Worm (Caenorhabditis elegans) whole organism, midembryonic: ENCODE results near the gene H40L08.3.

Experiments
- T22C8.4 ChIP-seq: fragments of 200-800 bp; sonication (Bioruptor generic); IDR thresholded peaks from 2 replicates; pipeline ENCODE4 v1.3.6; 2022; ENCODE audit warnings: missing genetic modification characterization, missing compliant biosample characterization
- cog-1 ChIP-seq: sonication (generic microtip); optimal IDR thresholded peaks from 2 replicates; lab custom pipeline; 2016; ENCODE audit warnings: missing genetic modification characterization, missing compliant biosample characterization
- flt-1 ChIP-seq: fragments of 200-800 bp; sonication (Bioruptor generic); IDR thresholded peaks from 2 replicates; pipeline ENCODE4 v1.3.6; 2022; ENCODE audit warnings: missing genetic modification characterization, missing compliant biosample characterization
- klf-2 ChIP-seq: fragments of 200-800 bp; sonication (Bioruptor generic); conservative IDR thresholded peaks from 2 replicates; pipeline ENCODE4 v1.3.6; 2022; ENCODE audit warnings: missing genetic modification reagents, missing genetic modification characterization, missing compliant biosample characterization
- med-1 ChIP-seq: sonication (generic microtip); optimal IDR thresholded peaks from 2 replicates; lab custom pipeline; 2017; ENCODE audit warnings: missing genetic modification characterization, mild to moderate bottlenecking, missing compliant biosample characterization, antibody characterized with exemption, missing genetic modification reagents; ENCODE audit not compliant: insufficient read depth
- ref-1 ChIP-seq: fragments of 200-800 bp; sonication (Bioruptor generic); conservative IDR thresholded peaks from 2 replicates; pipeline ENCODE4 v1.3.6; 2022; ENCODE audit warnings: missing genetic modification reagents, missing genetic modification characterization, missing compliant biosample characterization
- tab-1 ChIP-seq: fragments of 200-800 bp; sonication (Bioruptor generic); IDR thresholded peaks from 2 replicates; pipeline ENCODE4 v1.3.6; 2022; ENCODE audit warnings: missing genetic modification characterization, missing compliant biosample characterization
- ztf-23 ChIP-seq: fragments of 200-800 bp; sonication (Bioruptor generic); IDR thresholded peaks from 2 replicates; pipeline ENCODE4 v1.3.6; 2022; ENCODE audit warnings: missing genetic modification reagents, missing genetic modification characterization, missing compliant biosample characterization
- ztf-29 ChIP-seq: fragments of 200-800 bp; sonication (Bioruptor generic); IDR thresholded peaks from 2 replicates; pipeline ENCODE4 v1.3.6; 2022; ENCODE audit warnings: missing genetic modification reagents, missing genetic modification characterization, missing compliant biosample characterization

Gene H40L08.3

DNA sequence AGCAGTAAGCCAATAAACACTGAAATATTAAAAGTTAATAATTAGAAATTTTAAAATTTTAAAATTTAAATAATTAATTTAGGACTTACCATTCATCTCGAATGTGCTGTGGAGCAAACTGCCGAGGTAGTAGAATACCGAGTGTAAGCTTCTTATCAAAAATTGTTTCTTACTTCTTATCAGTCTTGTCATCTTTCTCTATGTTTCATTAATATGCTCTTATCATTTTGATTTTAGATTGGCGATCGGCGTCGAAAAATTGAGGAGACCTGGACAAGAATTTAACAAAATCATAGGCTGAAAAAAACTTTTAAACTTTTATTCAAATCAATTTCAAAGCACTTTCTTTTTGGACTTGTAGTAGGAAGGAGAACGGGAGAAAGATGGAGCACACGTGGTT, 21.9 kb upstream of the H40L08.3 start, which contains the start of gene F09B12.3:
Gene F09B12.3 (minus strand): TSS at position 192 of the 400 bp plus-strand sequence.
- TF ChIP-seq ztf-23 (GFP tag; lab: Robert Waterston, UW) (no peak), cog-1 (no peak), med-1 (GFP tag; lab: Kevin White, UChicago) (no peak), T22C8.4 (GFP tag; lab: Robert Waterston, UW) (no peak), ztf-29 (GFP tag; lab: Robert Waterston, UW) (no peak), klf-2 (GFP tag; lab: Robert Waterston, UW) (no peak), tab-1 (no peak), flt-1 (GFP tag; lab: Robert Waterston, UW) (no peak), ref-1 (GFP tag; lab: Robert Waterston, UW) (no peak)

DNA sequence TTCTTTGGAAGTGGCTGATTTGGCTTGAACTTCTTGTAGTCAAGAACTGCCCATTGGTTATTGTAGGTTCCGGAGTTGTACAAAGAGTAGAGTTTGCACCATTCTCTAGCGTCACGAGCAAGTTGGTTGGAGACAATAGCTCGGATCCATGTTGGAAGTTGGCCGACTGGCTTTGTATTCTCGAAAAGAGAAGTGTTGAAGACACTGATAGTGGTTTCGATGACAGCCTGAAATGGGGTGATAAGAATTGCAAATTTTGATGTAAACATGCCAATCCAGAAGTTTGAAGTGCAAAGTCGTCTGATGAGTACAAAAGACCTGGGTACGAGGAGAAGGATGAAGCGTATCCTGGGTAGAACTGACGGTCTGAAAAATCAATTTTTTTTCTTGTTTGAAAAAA, 20.4 kb upstream of the H40L08.3 start:
- TF ChIP-seq klf-2 (GFP tag; lab: Robert Waterston, UW) (no peak), flt-1 (GFP tag; lab: Robert Waterston, UW) (no peak)

- no peak for TF ChIP-seq T22C8.4 (GFP tag; lab: Robert Waterston, UW)
- TF ChIP-seq cog-1 = no peak
- TF ChIP-seq ztf-29 (GFP tag; lab: Robert Waterston, UW) = no peak
- TF ChIP-seq ztf-23 (GFP tag; lab: Robert Waterston, UW) = no peak
- TF ChIP-seq med-1 (GFP tag; lab: Kevin White, UChicago) = no peak
- no peak for TF ChIP-seq flt-1 (GFP tag; lab: Robert Waterston, UW)
- no peak for TF ChIP-seq klf-2 (GFP tag; lab: Robert Waterston, UW)
- TF ChIP-seq ref-1 (GFP tag; lab: Robert Waterston, UW) = no peak
- no peak for TF ChIP-seq tab-1
These were observed 19.1 kb upstream of the H40L08.3 start, which contains the start of gene F09B12.7 for ce11 chrX:15094973-15095372. TSS of gene F09B12.7 (minus strand) at chrX:15095073.

ce11 chrX:15092775-15093386, 17.0 kb upstream of the H40L08.3 start:
- TF ChIP-seq ztf-29 (GFP tag; lab: Robert Waterston, UW) = no peak
- TF ChIP-seq T22C8.4 (GFP tag; lab: Robert Waterston, UW) = no peak
- no peak for TF ChIP-seq cog-1
- TF ChIP-seq ztf-23 (GFP tag; lab: Robert Waterston, UW) = no peak
- TF ChIP-seq tab-1 = 0 out of 2 replicates have a peak, but pooled peaks have one; percentile 46
- TF ChIP-seq flt-1 (GFP tag; lab: Robert Waterston, UW) = no peak
- no peak for TF ChIP-seq med-1 (GFP tag; lab: Kevin White, UChicago)

- no peak for TF ChIP-seq ztf-29 (GFP tag; lab: Robert Waterston, UW)
- no peak for TF ChIP-seq tab-1
- TF ChIP-seq med-1 (GFP tag; lab: Kevin White, UChicago) = no peak
- no peak for TF ChIP-seq ref-1 (GFP tag; lab: Robert Waterston, UW)
- no peak for TF ChIP-seq ztf-23 (GFP tag; lab: Robert Waterston, UW)
- no peak for TF ChIP-seq T22C8.4 (GFP tag; lab: Robert Waterston, UW)
- TF ChIP-seq klf-2 (GFP tag; lab: Robert Waterston, UW) = no peak
- TF ChIP-seq flt-1 (GFP tag; lab: Robert Waterston, UW) = no peak
- TF ChIP-seq cog-1 = no peak
These were observed 13.2 kb upstream of the H40L08.3 start, which contains the start of gene flr-4 for ce11 chrX:15089123-15089522. TSS of gene flr-4 (plus strand) at chrX:15089397.

DNA sequence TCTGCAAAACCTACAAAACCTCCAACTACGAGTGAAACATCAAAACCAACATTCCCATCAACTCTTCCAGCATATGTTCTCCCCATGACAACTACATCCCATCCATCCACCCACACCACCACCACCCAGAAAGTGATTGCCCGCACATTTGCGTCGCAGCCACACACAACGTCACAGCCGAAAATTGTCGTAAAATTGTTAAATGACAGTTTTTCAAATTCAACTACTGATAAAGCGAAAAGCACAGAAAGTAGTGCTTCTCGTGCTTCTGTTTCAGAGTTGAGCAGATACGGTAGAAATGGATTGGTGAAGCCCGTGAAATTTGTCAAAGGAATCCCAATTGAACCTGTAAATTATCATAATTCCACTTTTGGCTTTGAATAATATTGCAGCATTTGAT, 11.9 kb upstream of the H40L08.3 start:
- no peak for TF ChIP-seq cog-1
- TF ChIP-seq med-1 (GFP tag; lab: Kevin White, UChicago) = no peak
- TF ChIP-seq ref-1 (GFP tag; lab: Robert Waterston, UW) = no peak
- no peak for TF ChIP-seq T22C8.4 (GFP tag; lab: Robert Waterston, UW)
- TF ChIP-seq ztf-23 (GFP tag; lab: Robert Waterston, UW) = no peak
- no peak for TF ChIP-seq tab-1
- no peak for TF ChIP-seq flt-1 (GFP tag; lab: Robert Waterston, UW)
- TF ChIP-seq klf-2 (GFP tag; lab: Robert Waterston, UW) = no peak
- no peak for TF ChIP-seq ztf-29 (GFP tag; lab: Robert Waterston, UW)

ce11 chrX:15084395-15084794, 8.5 kb upstream of the H40L08.3 start, which contains the start of gene F09B12.5:
TSS of gene F09B12.5 (plus strand) at chrX:15084695.
- TF ChIP-seq klf-2 (GFP tag; lab: Robert Waterston, UW) = no peak
- no peak for TF ChIP-seq tab-1
- no peak for TF ChIP-seq cog-1
- TF ChIP-seq ref-1 (GFP tag; lab: Robert Waterston, UW) = no peak
- TF ChIP-seq med-1 (GFP tag; lab: Kevin White, UChicago) = no peak
- no peak for TF ChIP-seq flt-1 (GFP tag; lab: Robert Waterston, UW)
- no peak for TF ChIP-seq T22C8.4 (GFP tag; lab: Robert Waterston, UW)
- TF ChIP-seq ztf-23 (GFP tag; lab: Robert Waterston, UW) = no peak
- TF ChIP-seq ztf-29 (GFP tag; lab: Robert Waterston, UW) = no peak

- TF ChIP-seq ref-1 (GFP tag; lab: Robert Waterston, UW) (no peak), ztf-23 (GFP tag; lab: Robert Waterston, UW) (no peak), ztf-29 (GFP tag; lab: Robert Waterston, UW) (no peak), cog-1 (no peak), flt-1 (GFP tag; lab: Robert Waterston, UW) (no peak), klf-2 (GFP tag; lab: Robert Waterston, UW) (no peak), med-1 (GFP tag; lab: Kevin White, UChicago) (no peak), tab-1 (no peak), T22C8.4 (GFP tag; lab: Robert Waterston, UW) (no peak)
These were observed 7.9 kb upstream of the H40L08.3 start, which contains the start of gene H40L08.1 for ce11 chrX:15083795-15084194. TSS of gene H40L08.1 (minus strand) at chrX:15084086.

- TF ChIP-seq cog-1 (no peak), ztf-29 (GFP tag; lab: Robert Waterston, UW) (no peak), klf-2 (GFP tag; lab: Robert Waterston, UW) (no peak), T22C8.4 (GFP tag; lab: Robert Waterston, UW) (no peak), tab-1 (no peak), ref-1 (GFP tag; lab: Robert Waterston, UW) (no peak), flt-1 (GFP tag; lab: Robert Waterston, UW) (no peak), ztf-23 (GFP tag; lab: Robert Waterston, UW) (no peak), med-1 (GFP tag; lab: Kevin White, UChicago) (no peak)
These were observed 5.6 kb upstream of the H40L08.3 start for ce11 chrX:15081486-15081885.
